Fruit fly (Drosophila melanogaster) whole organism, embryonic: ENCODE measurements around the gene CG11470.

Source experiments
- Aef1 ChIP-seq: fragments of 200-800 bp; sonication (Bioruptor generic); IDR thresholded peaks from 3 replicates; pipeline ENCODE4 v1.3.6; 2022; ENCODE audit warnings: missing biosample characterization, missing genetic modification characterization
- Atf3 ChIP-seq: fragments of 200-800 bp; sonication (Bioruptor generic); optimal IDR thresholded peaks from 3 replicates; lab custom pipeline; 2016; ENCODE audit warnings: missing biosample characterization, missing genetic modification characterization
- CG10431 ChIP-seq: fragments of 200-800 bp; sonication (Bioruptor generic); optimal IDR thresholded peaks from 3 replicates; lab custom pipeline; 2018; ENCODE audit warnings: missing biosample characterization, mild to moderate bottlenecking, missing genetic modification characterization
- CG11560 ChIP-seq: fragments of 200-800 bp; sonication (Bioruptor generic); IDR thresholded peaks from 3 replicates; pipeline ENCODE4 v1.3.6; 2022; ENCODE audit warnings: missing biosample characterization, missing genetic modification characterization
- CG12104 ChIP-seq: fragments of 200-800 bp; sonication (Bioruptor generic); optimal IDR thresholded peaks from 3 replicates; lab custom pipeline; 2016; ENCODE audit warnings: missing biosample characterization, missing genetic modification characterization
- CG12236 ChIP-seq: fragments of 200-800 bp; sonication (Bioruptor generic); optimal IDR thresholded peaks from 2 replicates; lab custom pipeline; 2016; ENCODE audit warnings: missing biosample characterization, missing genetic modification characterization
- CG12769 ChIP-seq: fragments of 200-800 bp; sonication (Bioruptor generic); optimal IDR thresholded peaks from 2 replicates; lab custom pipeline; 2019; ENCODE audit warnings: missing biosample characterization, mild to moderate bottlenecking, missing genetic modification characterization, moderate library complexity
- CG14667 ChIP-seq: fragments of 200-800 bp; sonication (Bioruptor generic); IDR thresholded peaks from 2 replicates; pipeline ENCODE4 v1.3.6; 2022; ENCODE audit warnings: missing biosample characterization, missing genetic modification characterization
- CG14965 ChIP-seq: fragments of 200-800 bp; sonication (Bioruptor generic); optimal IDR thresholded peaks from 2 replicates; lab custom pipeline; 2016; ENCODE audit warnings: missing biosample characterization, missing genetic modification characterization, borderline replicate concordance
- CG15011 ChIP-seq: fragments of 200-800 bp; sonication (Bioruptor generic); optimal IDR thresholded peaks from 3 replicates; lab custom pipeline; 2018; ENCODE audit warnings: missing biosample characterization, mild to moderate bottlenecking, missing genetic modification characterization
- CG17829 ChIP-seq: fragments of 200-800 bp; optimal IDR thresholded peaks from 2 replicates; lab custom pipeline; 2019; ENCODE audit warnings: missing biosample characterization, mild to moderate bottlenecking, missing genetic modification characterization, moderate library complexity
- CG31388 ChIP-seq: fragments of 200-800 bp; sonication (Bioruptor generic); optimal IDR thresholded peaks from 2 replicates; lab custom pipeline; 2016; ENCODE audit warnings: missing biosample characterization, missing genetic modification characterization
- CG5245 ChIP-seq: fragments of 200-800 bp; sonication (Bioruptor generic); optimal IDR thresholded peaks from 3 replicates; lab custom pipeline; 2016; ENCODE audit warnings: missing biosample characterization, missing genetic modification characterization
- CG6813 ChIP-seq: fragments of 200-800 bp; sonication (Bioruptor generic); optimal IDR thresholded peaks from 2 replicates; lab custom pipeline; 2017; ENCODE audit warnings: missing biosample characterization, missing genetic modification characterization, mild to moderate bottlenecking, moderate library complexity, missing genetic modification reagents
- CG6854 ChIP-seq: fragments of 200-800 bp; sonication (Bioruptor generic); optimal IDR thresholded peaks from 3 replicates; lab custom pipeline; 2017; ENCODE audit warnings: missing biosample characterization, mild to moderate bottlenecking, missing genetic modification characterization
- CG7357 ChIP-seq: fragments of 200-800 bp; sonication (Bioruptor generic); IDR thresholded peaks from 3 replicates; pipeline ENCODE4 v1.3.6; 2022; ENCODE audit warnings: missing biosample characterization, missing genetic modification characterization
- CG8765 ChIP-seq: fragments of 200-800 bp; sonication (Bioruptor generic); IDR thresholded peaks from 2 replicates; pipeline ENCODE4 v1.3.6; 2022; ENCODE audit warnings: missing biosample characterization, missing genetic modification characterization
- CG8924 ChIP-seq: fragments of 200-800 bp; optimal IDR thresholded peaks from 3 replicates; lab custom pipeline; 2019; ENCODE audit warnings: missing biosample characterization, mild to moderate bottlenecking, missing genetic modification characterization, moderate library complexity
- CG8944 ChIP-seq: fragments of 200-800 bp; sonication (Bioruptor generic); optimal IDR thresholded peaks from 3 replicates; lab custom pipeline; 2016; ENCODE audit warnings: missing biosample characterization, missing genetic modification characterization
- CkIIα-i1 ChIP-seq: fragments of 200-800 bp; sonication (Bioruptor generic); IDR thresholded peaks from 2 replicates; pipeline ENCODE4 v1.3.6; 2022; ENCODE audit warnings: missing biosample characterization, missing genetic modification characterization
- D ChIP-seq, 2 experiments: fragments of 200-800 bp in 1 of 2; fragments of >200 bp in 1 of 2; sonication (Bioruptor generic) in 1 of 2; optimal IDR thresholded peaks; 2 replicates in 1 of 2; 3 replicates in 1 of 2; lab custom pipeline; 2017; ENCODE audit warnings: mild to moderate bottlenecking in 1 of 2, missing biosample characterization in 1 of 2, missing genetic modification characterization in 1 of 2, missing genetic modification reagents in 1 of 2
- Dfd ChIP-seq, 2 experiments: fragments of >200 bp; optimal IDR thresholded peaks; 2 replicates each; lab custom pipeline; 2017; ENCODE audit warnings: missing biosample characterization in 2 of 2, missing genetic modification characterization in 2 of 2
- Dip2 ChIP-seq: fragments of 200-800 bp; sonication (Bioruptor generic); IDR thresholded peaks from 2 replicates; pipeline ENCODE4 v1.3.6; 2022; ENCODE audit warnings: missing biosample characterization, missing genetic modification characterization
- HLH54F ChIP-seq: fragments of 200-800 bp; sonication (Bioruptor generic); optimal IDR thresholded peaks from 3 replicates; lab custom pipeline; 2016; ENCODE audit warnings: missing biosample characterization, missing genetic modification characterization
- Hand ChIP-seq: fragments of 200-800 bp; sonication (Bioruptor generic); optimal IDR thresholded peaks from 2 replicates; lab custom pipeline; 2017; ENCODE audit warnings: mild to moderate bottlenecking, missing biosample characterization, missing genetic modification reagents, missing genetic modification characterization
- Sox100B ChIP-seq: fragments of 200-800 bp; sonication (Bioruptor generic); optimal IDR thresholded peaks from 3 replicates; lab custom pipeline; 2018; ENCODE audit warnings: missing biosample characterization, mild to moderate bottlenecking, missing genetic modification characterization
- TFAM ChIP-seq: fragments of 200-800 bp; sonication (Bioruptor generic); optimal IDR thresholded peaks from 2 replicates; lab custom pipeline; 2017; ENCODE audit warnings: missing biosample characterization, missing genetic modification characterization, inconsistent platforms
- Xbp1 ChIP-seq: fragments of 200-800 bp; sonication (Bioruptor generic); optimal IDR thresholded peaks from 3 replicates; lab custom pipeline; 2016; ENCODE audit warnings: missing biosample characterization, mild to moderate bottlenecking, missing genetic modification characterization
- amos ChIP-seq: fragments of 200-800 bp; sonication (Bioruptor generic); IDR thresholded peaks from 2 replicates; pipeline ENCODE4 v1.3.6; 2022; ENCODE audit warnings: missing biosample characterization, missing genetic modification characterization; ENCODE audit not compliant: partially characterized antibody
- aop ChIP-seq: fragments of 200-800 bp; sonication (Bioruptor generic); IDR thresholded peaks from 2 replicates; pipeline ENCODE4 v1.3.6; 2022; ENCODE audit warnings: missing biosample characterization, missing genetic modification characterization
- az2 ChIP-seq: fragments of 200-800 bp; sonication (Bioruptor generic); optimal IDR thresholded peaks from 3 replicates; lab custom pipeline; 2016; ENCODE audit warnings: missing biosample characterization, missing genetic modification characterization
- bab2 ChIP-seq: fragments of 200-800 bp; sonication (Bioruptor generic); optimal IDR thresholded peaks from 2 replicates; lab custom pipeline; 2016; ENCODE audit warnings: missing biosample characterization, missing genetic modification characterization
- bbx ChIP-seq: fragments of 200-800 bp; sonication (Bioruptor generic); IDR thresholded peaks from 2 replicates; pipeline ENCODE4 v1.3.6; 2022; ENCODE audit warnings: missing biosample characterization, missing genetic modification characterization; ENCODE audit not compliant: partially characterized antibody
- btn ChIP-seq: fragments of 200-800 bp; sonication (Bioruptor generic); optimal IDR thresholded peaks from 2 replicates; lab custom pipeline; 2016; ENCODE audit warnings: missing biosample characterization, missing genetic modification characterization
- dmrt99B ChIP-seq: fragments of 200-800 bp; sonication (Bioruptor generic); optimal IDR thresholded peaks from 2 replicates; lab custom pipeline; 2018; ENCODE audit warnings: missing biosample characterization, mild to moderate bottlenecking, missing genetic modification characterization, moderate library complexity
- gfzf ChIP-seq: fragments of 200-800 bp; sonication (Bioruptor generic); optimal IDR thresholded peaks from 2 replicates; lab custom pipeline; 2016; ENCODE audit warnings: missing biosample characterization, mild to moderate bottlenecking, missing genetic modification characterization, moderate library complexity
- ken ChIP-seq: fragments of 200-800 bp; sonication (Bioruptor generic); IDR thresholded peaks from 3 replicates; pipeline ENCODE4 v1.3.6; 2022; ENCODE audit warnings: missing biosample characterization, missing genetic modification characterization
- maf-S ChIP-seq: fragments of 200-800 bp; sonication (Bioruptor generic); optimal IDR thresholded peaks from 2 replicates; lab custom pipeline; 2016; ENCODE audit warnings: missing biosample characterization, missing genetic modification characterization
- nmo ChIP-seq: fragments of 200-800 bp; sonication (Bioruptor generic); optimal IDR thresholded peaks from 2 replicates; lab custom pipeline; 2018; ENCODE audit warnings: missing biosample characterization, mild to moderate bottlenecking, missing genetic modification characterization, moderate library complexity
- pros ChIP-seq: fragments of 200-800 bp; sonication (Bioruptor generic); optimal IDR thresholded peaks from 3 replicates; lab custom pipeline; 2019; ENCODE audit warnings: missing biosample characterization, mild to moderate bottlenecking, missing genetic modification characterization, moderate library complexity
- scrt ChIP-seq: fragments of 200-800 bp; sonication (Bioruptor generic); optimal IDR thresholded peaks from 2 replicates; lab custom pipeline; 2018; ENCODE audit warnings: missing biosample characterization, mild to moderate bottlenecking, missing genetic modification characterization, moderate library complexity
- seq ChIP-seq: fragments of 200-800 bp; sonication (Bioruptor generic); IDR thresholded peaks from 2 replicates; pipeline ENCODE4 v1.3.6; 2022; ENCODE audit warnings: missing biosample characterization, missing genetic modification characterization
- sr ChIP-seq: fragments of 200-800 bp; sonication (Bioruptor generic); IDR thresholded peaks from 3 replicates; pipeline ENCODE4 v1.3.6; 2022; ENCODE audit warnings: missing biosample characterization, missing genetic modification characterization
- stc ChIP-seq: fragments of 200-800 bp; sonication (Bioruptor generic); IDR thresholded peaks from 2 replicates; pipeline ENCODE4 v1.3.6; 2022; ENCODE audit warnings: missing biosample characterization, missing genetic modification characterization
- tgo ChIP-seq: fragments of 200-800 bp; sonication (Bioruptor generic); IDR thresholded peaks from 3 replicates; pipeline ENCODE4 v1.3.6; 2022; ENCODE audit warnings: missing biosample characterization, missing genetic modification characterization
- tup ChIP-seq: fragments of 200-800 bp; sonication (Bioruptor generic); optimal IDR thresholded peaks from 2 replicates; lab custom pipeline; 2016; ENCODE audit warnings: missing biosample characterization, mild to moderate bottlenecking, missing genetic modification characterization, moderate library complexity
- unpg ChIP-seq: fragments of 200-800 bp; sonication (Bioruptor generic); optimal IDR thresholded peaks from 3 replicates; lab custom pipeline; 2018; ENCODE audit warnings: missing biosample characterization, mild to moderate bottlenecking, missing genetic modification characterization, moderate library complexity
- usp ChIP-seq: fragments of >200 bp; optimal IDR thresholded peaks from 2 replicates; lab custom pipeline; 2017; ENCODE audit warnings: missing biosample characterization, missing genetic modification characterization
- yki ChIP-seq: fragments of >200 bp; optimal IDR thresholded peaks from 3 replicates; lab custom pipeline; 2018
- zfh2 ChIP-seq: fragments of 200-800 bp; sonication (Bioruptor generic); optimal IDR thresholded peaks from 2 replicates; lab custom pipeline; 2016; ENCODE audit warnings: missing biosample characterization, missing genetic modification characterization

CG11470 gene

dm6 chr3R:29591481-29592138, 2.0 kb upstream of the CG11470 start, which contains the start of gene alph (continued):
- TF ChIP-seq yki (lab: Kevin White, UChicago) (peak; percentile 33), CG6854 (GFP tag; lab: Kevin White, UChicago) (peak; percentile 27), maf-S (GFP tag; lab: Kevin White, UChicago) (peak; percentile 19), CG8924 (peak; percentile 25), Sox100B (no peak), stc (GFP tag; lab: Robert Waterston, UW) (0 out of 2 replicates have a peak, but pooled peaks have one; percentile 6), Hand (GFP tag; lab: Kevin White, UChicago) (no peak), CG11560 (tag; lab: Robert Waterston, UW) (peak; percentile 53; the same call in 1 of the 3 replicates), usp (GFP tag; lab: Kevin White, UChicago) (no peak), D (optimal IDR thresholded peaks at IDR 0.05; lab: Kevin White, UChicago) (no peak), D (GFP tag; optimal IDR thresholded peaks at IDR 0.05; lab: Kevin White, UChicago) (no peak), CG14667 (GFP tag; lab: Robert Waterston, UW) (no peak), bbx (peak; percentile 98), nmo (GFP tag; lab: Kevin White, UChicago) (peak; percentile 45), CG8765 (GFP tag; lab: Robert Waterston, UW) (peak; percentile 28), seq (no peak), gfzf (GFP tag; lab: Kevin White, UChicago) (peak; percentile 53), CG6813 (GFP tag; lab: Kevin White, UChicago) (peak; percentile 39), CG8944 (GFP tag; lab: Kevin White, UChicago) (no peak), Atf3 (GFP tag; lab: Kevin White, UChicago) (peak; percentile 37), TFAM (GFP tag; lab: Kevin White, UChicago) (no peak), amos (GFP tag; lab: Robert Waterston, UW) (peak; percentile 99), CG5245 (GFP tag; lab: Kevin White, UChicago) (no peak), tgo (no peak), Xbp1 (GFP tag; lab: Kevin White, UChicago) (peak; percentile 57), CG31388 (GFP tag; lab: Kevin White, UChicago) (no peak), az2 (GFP tag; lab: Kevin White, UChicago) (peak; percentile 63), Dfd (GFP tag; optimal IDR thresholded peaks at IDR 0.05; lab: Kevin White, UChicago) (no peak), CG12104 (GFP tag; lab: Kevin White, UChicago) (no peak), CG7357 (GFP tag; lab: Robert Waterston, UW) (0 out of 3 replicates have a peak, but pooled peaks have one; percentile 7), scrt (peak; percentile 11), unpg (GFP tag; lab: Kevin White, UChicago) (peak; percentile 45), aop (no peak), CG12769 (no peak), btn (GFP tag; lab: Kevin White, UChicago) (peak; percentile 46), zfh2 (GFP tag; lab: Kevin White, UChicago) (peak; percentile 7), CG17829 (tag; lab: Kevin White, UChicago) (peak; percentile 63), CG12236 (GFP tag; lab: Kevin White, UChicago) (peak; percentile 1), CG10431 (no peak), Dip2 (GFP tag; lab: Robert Waterston, UW) (no peak), bab2 (GFP tag; lab: Kevin White, UChicago) (no peak), CG14965 (GFP tag; lab: Kevin White, UChicago) (no peak), CG15011 (GFP tag; lab: Kevin White, UChicago) (no peak), HLH54F (peak; percentile 30), ken (no peak), dmrt99B (peak; percentile 4), Aef1 (GFP tag; lab: Robert Waterston, UW) (no peak), tup (GFP tag; lab: Kevin White, UChicago) (peak; percentile 0), sr (no peak), pros (GFP tag; lab: Kevin White, UChicago) (no peak), CkIIα-i1 (no peak)
